ENCODE assay signal across 1 fruit fly cellular context in genomic region chr3R:9747272-9747874, dm6.
TF ChIP-seq lines count a peak whose summit lies in the region.

TSS of gene CG12948 (minus strand) at chr3R:9747744.

TF ChIP-seq in whole organism, embryonic, 481 proteins besides CTCF, POLR2A, EP300 and RAD21 (continued from another document):
- peak; percentile 30 for TF ChIP-seq CG33213 (GFP tag; optimal IDR thresholded peaks at IDR 0.05; lab: Kevin White, UChicago)
- peak; percentile 46 for TF ChIP-seq CG15479 (GFP tag; optimal IDR thresholded peaks at IDR 0.05; lab: Kevin White, UChicago)
- no peak for TF ChIP-seq CG12071 (GFP tag; optimal IDR thresholded peaks at IDR 0.05; lab: Kevin White, UChicago)
- TF ChIP-seq zfh2 (GFP tag; optimal IDR thresholded peaks at IDR 0.05; lab: Kevin White, UChicago): peak; percentile 20
- TF ChIP-seq MBD-R2 (GFP tag; IDR thresholded peaks at IDR 0.05; lab: Robert Waterston, UW): peak; percentile 71
- peak; percentile 46 to 52 for TF ChIP-seq dpn (GFP tag; optimal IDR thresholded peaks at IDR 0.05; lab: Kevin White, UChicago)
- TF ChIP-seq Dip2 (GFP tag; IDR thresholded peaks at IDR 0.05; lab: Robert Waterston, UW): no peak
- TF ChIP-seq sob (GFP tag; IDR thresholded peaks at IDR 0.05; lab: Robert Waterston, UW): peak; percentile 60
- TF ChIP-seq CG12155 (GFP tag; optimal IDR thresholded peaks at IDR 0.05; lab: Kevin White, UChicago): peak; percentile 39
- TF ChIP-seq Opbp (GFP tag; IDR thresholded peaks at IDR 0.05; lab: Robert Waterston, UW; ENCODE audit: partially characterized antibody): peak; percentile 76; the same call in 2 of the 3 replicates
- peak; percentile 86 for TF ChIP-seq vnd (GFP tag; IDR thresholded peaks at IDR 0.05; lab: Robert Waterston, UW; ENCODE audit: partially characterized antibody)
- TF ChIP-seq BEAF-32 (GFP tag; optimal IDR thresholded peaks at IDR 0.05; lab: Kevin White, UChicago): peak; percentile 89
- peak; percentile 96 for TF ChIP-seq CG13287 (GFP tag; IDR thresholded peaks at IDR 0.05; lab: Robert Waterston, UW; ENCODE audit: partially characterized antibody)
- no peak for TF ChIP-seq Hmr (GFP tag; optimal IDR thresholded peaks at IDR 0.05; lab: Kevin White, UChicago)
- TF ChIP-seq Poxn (GFP tag; IDR thresholded peaks at IDR 0.05; lab: Robert Waterston, UW): no peak
- peak; percentile 4 for TF ChIP-seq CG12219 (GFP tag; optimal IDR thresholded peaks at IDR 0.05; lab: Kevin White, UChicago)
- peak; percentile 54 for TF ChIP-seq CG13296 (GFP tag; optimal IDR thresholded peaks at IDR 0.05; lab: Kevin White, UChicago)
- TF ChIP-seq fd102C (GFP tag; optimal IDR thresholded peaks at IDR 0.05; lab: Kevin White, UChicago): no peak
- TF ChIP-seq Max (GFP tag; optimal IDR thresholded peaks at IDR 0.05; lab: Kevin White, UChicago): peak; percentile 52
- no peak for TF ChIP-seq CG5180 (GFP tag; optimal IDR thresholded peaks at IDR 0.05; lab: Kevin White, UChicago)
- TF ChIP-seq CG15696 (tag; optimal IDR thresholded peaks at IDR 0.05; lab: Kevin White, UChicago): peak; percentile 57
- TF ChIP-seq Abd-B (GFP tag; optimal IDR thresholded peaks at IDR 0.05; lab: Kevin White, UChicago): peak; percentile 61
- TF ChIP-seq row (GFP tag; IDR thresholded peaks at IDR 0.05; lab: Robert Waterston, UW): peak; percentile 95
- TF ChIP-seq prd (optimal IDR thresholded peaks at IDR 0.05; lab: Kevin White, UChicago): no peak
- peak; percentile 34; the same call in 1 of the 3 replicates for TF ChIP-seq prd (GFP tag; IDR thresholded peaks at IDR 0.05; lab: Robert Waterston, UW)
- no peak for TF ChIP-seq Sox100B (GFP tag; optimal IDR thresholded peaks at IDR 0.05; lab: Kevin White, UChicago)
- peak; percentile 21 for TF ChIP-seq CG8944 (GFP tag; optimal IDR thresholded peaks at IDR 0.05; lab: Kevin White, UChicago)
- TF ChIP-seq CG6272 (GFP tag; IDR thresholded peaks at IDR 0.05; lab: Robert Waterston, UW): peak; percentile 46; the same call in 1 of the 2 replicates
- TF ChIP-seq Atf-2 (GFP tag; optimal IDR thresholded peaks at IDR 0.05; lab: Kevin White, UChicago): peak; percentile 22
- TF ChIP-seq CG13424 (tag; optimal IDR thresholded peaks at IDR 0.05; lab: Kevin White, UChicago): peak; percentile 69
- TF ChIP-seq Hsf (GFP tag; optimal IDR thresholded peaks at IDR 0.05; lab: Kevin White, UChicago): peak; percentile 54
- TF ChIP-seq CG3726 (GFP tag; IDR thresholded peaks at IDR 0.05; lab: Robert Waterston, UW): no peak
- TF ChIP-seq jing (GFP tag; optimal IDR thresholded peaks at IDR 0.05; lab: Kevin White, UChicago): no peak
- TF ChIP-seq CG14014 (GFP tag; IDR thresholded peaks at IDR 0.05; lab: Robert Waterston, UW): peak; percentile 53
- peak; percentile 61 for TF ChIP-seq CG9727 (GFP tag; optimal IDR thresholded peaks at IDR 0.05; lab: Kevin White, UChicago)
- TF ChIP-seq Gug (GFP tag; IDR thresholded peaks at IDR 0.05; lab: Robert Waterston, UW): peak; percentile 6; the same call in 1 of the 4 replicates
- peak; percentile 57 for TF ChIP-seq CG17829 (tag; optimal IDR thresholded peaks at IDR 0.05; lab: Kevin White, UChicago)
- TF ChIP-seq Mrtf (GFP tag; IDR thresholded peaks at IDR 0.05; lab: Robert Waterston, UW): no peak
- peak; percentile 19 for TF ChIP-seq Side (GFP tag; optimal IDR thresholded peaks at IDR 0.05; lab: Kevin White, UChicago)
- TF ChIP-seq schlank (tag; optimal IDR thresholded peaks at IDR 0.05; lab: Kevin White, UChicago): peak; percentile 56
- TF ChIP-seq CG12104 (GFP tag; optimal IDR thresholded peaks at IDR 0.05; lab: Kevin White, UChicago): peak; percentile 4
- TF ChIP-seq CG2889 (GFP tag; IDR thresholded peaks at IDR 0.05; lab: Robert Waterston, UW): no peak
- TF ChIP-seq CG34422 (GFP tag; IDR thresholded peaks at IDR 0.05; lab: Robert Waterston, UW): 0 out of 3 replicates have a peak, but pooled peaks have one; percentile 40
- peak; percentile 47; the same call in 1 of the 3 replicates for TF ChIP-seq ci (GFP tag; IDR thresholded peaks at IDR 0.05; lab: Robert Waterston, UW)
- TF ChIP-seq hb (GFP tag; IDR thresholded peaks at IDR 0.05; lab: Robert Waterston, UW; ENCODE audit: partially characterized antibody): peak; percentile 88
- peak; percentile 96 for TF ChIP-seq CG34224 (GFP tag; IDR thresholded peaks at IDR 0.05; lab: Robert Waterston, UW; ENCODE audit: partially characterized antibody)
- peak; percentile 97 for TF ChIP-seq sqz (GFP tag; optimal IDR thresholded peaks at IDR 0.05; lab: Kevin White, UChicago)
- no peak for TF ChIP-seq cwo (GFP tag; optimal IDR thresholded peaks at IDR 0.05; lab: Kevin White, UChicago)
- TF ChIP-seq CG14710 (tag; optimal IDR thresholded peaks at IDR 0.05; lab: Kevin White, UChicago): peak; percentile 48
- peak; percentile 90 for TF ChIP-seq chinmo (GFP tag; IDR thresholded peaks at IDR 0.05; lab: Robert Waterston, UW; ENCODE audit: partially characterized antibody)
- TF ChIP-seq CG2116 (GFP tag; optimal IDR thresholded peaks at IDR 0.05; lab: Kevin White, UChicago): peak; percentile 57
- no peak for TF ChIP-seq Ada2b (GFP tag; IDR thresholded peaks at IDR 0.05; lab: Robert Waterston, UW)
- peak; percentile 22 for TF ChIP-seq Hr3 (GFP tag; optimal IDR thresholded peaks at IDR 0.05; lab: Kevin White, UChicago)
- TF ChIP-seq Myb (GFP tag; optimal IDR thresholded peaks at IDR 0.05; lab: Kevin White, UChicago): peak; percentile 7
- TF ChIP-seq corto (GFP tag; optimal IDR thresholded peaks at IDR 0.05; lab: Kevin White, UChicago): peak; percentile 49
- TF ChIP-seq Sry-δ (GFP tag; optimal IDR thresholded peaks at IDR 0.05; lab: Kevin White, UChicago): peak; percentile 83
- TF ChIP-seq inv (GFP tag; IDR thresholded peaks at IDR 0.05; lab: Robert Waterston, UW; ENCODE audit: partially characterized antibody): peak; percentile 81
- peak; percentile 40 for TF ChIP-seq CG30020 (tag; optimal IDR thresholded peaks at IDR 0.05; lab: Kevin White, UChicago)
- peak; percentile 11; the same call in 1 of the 2 replicates for TF ChIP-seq CG10366 (GFP tag; IDR thresholded peaks at IDR 0.05; lab: Robert Waterston, UW)
- peak; percentile 52 for TF ChIP-seq CG3995 (GFP tag; optimal IDR thresholded peaks at IDR 0.05; lab: Kevin White, UChicago)
- TF ChIP-seq HLH4C (GFP tag; IDR thresholded peaks at IDR 0.05; lab: Robert Waterston, UW; ENCODE audit: partially characterized antibody): peak; percentile 79
- TF ChIP-seq Pdp1 (GFP tag; optimal IDR thresholded peaks at IDR 0.05; lab: Kevin White, UChicago): peak; percentile 36 to 83
- TF ChIP-seq Bteb2 (GFP tag; optimal IDR thresholded peaks at IDR 0.05; lab: Kevin White, UChicago): peak; percentile 16
- peak; percentile 79; the same call in 1 of the 3 replicates for TF ChIP-seq mld (GFP tag; IDR thresholded peaks at IDR 0.05; lab: Robert Waterston, UW; ENCODE audit: partially characterized antibody)
- no peak for TF ChIP-seq CG5953 (GFP tag; IDR thresholded peaks at IDR 0.05; lab: Robert Waterston, UW)
- TF ChIP-seq CG9932 (GFP tag; IDR thresholded peaks at IDR 0.05; lab: Robert Waterston, UW): peak; percentile 77
- TF ChIP-seq her (GFP tag; optimal IDR thresholded peaks at IDR 0.05; lab: Kevin White, UChicago): peak; percentile 41
- TF ChIP-seq Hr78 (GFP tag; optimal IDR thresholded peaks at IDR 0.05; lab: Kevin White, UChicago): no peak
- TF ChIP-seq CG11560 (tag; IDR thresholded peaks at IDR 0.05; lab: Robert Waterston, UW): peak; percentile 44; the same call in 1 of the 3 replicates
- TF ChIP-seq CG4404 (GFP tag; IDR thresholded peaks at IDR 0.05; lab: Robert Waterston, UW): 0 out of 2 replicates have a peak, but pooled peaks have one; percentile 28
- TF ChIP-seq Dll (GFP tag; IDR thresholded peaks at IDR 0.05; lab: Robert Waterston, UW; ENCODE audit: partially characterized antibody): peak; percentile 99
- TF ChIP-seq YL-1 (GFP tag; optimal IDR thresholded peaks at IDR 0.05; lab: Kevin White, UChicago): peak; percentile 45
- TF ChIP-seq lbe (GFP tag; optimal IDR thresholded peaks at IDR 0.05; lab: Kevin White, UChicago): peak; percentile 64
- TF ChIP-seq tll (GFP tag; optimal IDR thresholded peaks at IDR 0.05; lab: Kevin White, UChicago): no peak
- TF ChIP-seq Oaz (GFP tag; IDR thresholded peaks at IDR 0.05; lab: Robert Waterston, UW): no peak
- peak; percentile 46 for TF ChIP-seq Ets97D (GFP tag; optimal IDR thresholded peaks at IDR 0.05; lab: Kevin White, UChicago)
- 0 out of 2 replicates have a peak, but pooled peaks have one; percentile 43 for TF ChIP-seq Ptx1 (GFP tag; IDR thresholded peaks at IDR 0.05; lab: Robert Waterston, UW)
- no peak for TF ChIP-seq shn (GFP tag; optimal IDR thresholded peaks at IDR 0.05; lab: Kevin White, UChicago)
- no peak for TF ChIP-seq tio (GFP tag; optimal IDR thresholded peaks at IDR 0.05; lab: Kevin White, UChicago)
- no peak for TF ChIP-seq disco-r (GFP tag; optimal IDR thresholded peaks at IDR 0.05; lab: Kevin White, UChicago)
TF ChIP-seq in whole organism, embryonic: peak in this region for 209.
